Worm (Caenorhabditis elegans) whole organism, L4/young adult: ENCODE data around the gene cdh-5.

Experiments used
- W03F9.2 ChIP-seq: fragments of 150-350 bp; optimal IDR thresholded peaks from 2 replicates; lab custom pipeline; 2014; ENCODE audit warnings: missing biosample characterization, missing genetic modification characterization
- him-1 ChIP-seq: sonication (generic microtip); optimal IDR thresholded peaks from 2 replicates; lab custom pipeline; 2016; ENCODE audit warnings: missing genotype, missing genetic modification reagents, missing genetic modification characterization, missing compliant biosample characterization

DNA sequence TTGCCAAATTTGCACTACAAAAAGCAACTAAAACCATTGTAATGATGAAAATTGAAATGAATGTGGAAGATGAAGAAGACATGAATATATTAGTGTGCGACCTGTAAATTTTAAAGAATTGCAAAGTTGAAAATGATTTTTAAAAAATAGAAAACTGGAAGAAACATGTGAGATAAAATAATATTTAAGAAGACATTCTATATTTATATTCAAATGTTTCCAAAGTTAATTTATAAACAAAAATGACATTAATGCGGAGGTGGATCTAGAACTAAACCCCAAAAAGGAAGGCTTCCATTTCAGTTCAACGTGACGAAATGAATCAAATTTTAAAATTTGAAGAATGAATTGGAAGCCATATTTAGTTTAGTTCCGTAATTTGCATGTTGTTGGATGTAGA, 10.5 kb downstream of the cdh-5 start, which contains the start of gene nlp-60:
- no peak for TF ChIP-seq him-1 (tag; lab: Kevin White, UChicago)
- no peak for TF ChIP-seq W03F9.2
